Worm (Caenorhabditis elegans): ENCODE data around the gene spat-2.

DNA sequence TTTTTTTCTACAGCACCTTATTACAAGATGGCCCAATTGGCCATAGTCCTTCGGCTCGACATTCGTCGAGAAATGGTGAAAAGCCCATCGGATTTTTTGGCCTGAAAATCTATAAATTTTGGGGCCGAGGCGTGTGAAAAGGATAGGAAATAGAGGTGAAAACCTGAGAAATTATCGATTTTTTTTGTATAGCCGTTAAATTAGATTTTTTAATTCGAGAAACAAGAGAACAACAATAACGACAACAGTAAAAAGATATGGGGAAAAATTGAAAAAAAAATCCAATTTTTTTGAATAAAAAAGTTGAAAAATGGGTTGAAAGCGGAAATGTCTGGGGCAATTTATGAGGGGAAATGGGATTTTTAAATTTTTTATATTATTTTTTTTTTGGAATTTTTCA, 63.1 kb downstream of the spat-2 start, which contains the start of gene hmt-1:
- no peak for TF ChIP-seq elt-1 (tag; optimal IDR thresholded peaks at IDR 0.05; ENCODE audit: borderline replicate concordance, insufficient read depth)
- no peak for TF ChIP-seq cnd-1 (tag; optimal IDR thresholded peaks at IDR 0.05)
- TF ChIP-seq elt-3 (tag; optimal IDR thresholded peaks at IDR 0.05), result no peak
- no peak for TF ChIP-seq ztf-11 (tag; optimal IDR thresholded peaks at IDR 0.05)
- TF ChIP-seq nhr-12 (tag; optimal IDR thresholded peaks at IDR 0.05), result no peak
- no peak for TF ChIP-seq mab-5 (tag; optimal IDR thresholded peaks at IDR 0.05)
- TF ChIP-seq hlh-1 (tag; optimal IDR thresholded peaks at IDR 0.05), result no peak
- no peak for TF ChIP-seq unc-39 (tag; optimal IDR thresholded peaks at IDR 0.05)
- TF ChIP-seq drap-1 (GFP tag; optimal IDR thresholded peaks at IDR 0.05), result no peak
- no peak for TF ChIP-seq nhr-76 (tag; optimal IDR thresholded peaks at IDR 0.05)
- TF ChIP-seq ces-1 (GFP tag; optimal IDR thresholded peaks at IDR 0.05), result no peak
- no peak for TF ChIP-seq sptf-1 (tag; optimal IDR thresholded peaks at IDR 0.05)
- TF ChIP-seq nhr-28 (tag; optimal IDR thresholded peaks at IDR 0.05), result no peak
- no peak for TF ChIP-seq bed-3 (GFP tag; optimal IDR thresholded peaks at IDR 0.05)

Measured in whole organism, mixed stage, embryonic.